Worm (Caenorhabditis elegans) whole organism, L4 larva: ENCODE measurements around the gene F47B7.2.

ENCODE experiments used
- F10B5.3 ChIP-seq: sonication (generic microtip); optimal IDR thresholded peaks from 2 replicates; lab custom pipeline; 2016; ENCODE audit warnings: mild to moderate bottlenecking, missing genetic modification characterization, missing compliant biosample characterization
- F26F4.8 ChIP-seq: fragments of 200-800 bp; sonication (Bioruptor generic); conservative IDR thresholded peaks from 2 replicates; pipeline ENCODE4 v1.3.6; 2022; ENCODE audit warnings: missing genetic modification characterization, missing compliant biosample characterization
- T26A8.4 ChIP-seq: fragments of 200-800 bp; sonication (Bioruptor generic); IDR thresholded peaks from 2 replicates; pipeline ENCODE4 v1.3.6; 2022; ENCODE audit warnings: missing genetic modification characterization, missing compliant biosample characterization
- aha-1 ChIP-seq: fragments of 150-350 bp; peaks from one replicate; lab custom pipeline; 2014; ENCODE audit warnings: missing biosample characterization, missing genetic modification characterization
- arid-1 ChIP-seq: fragments of 200-800 bp; sonication (Bioruptor generic); conservative IDR thresholded peaks from 2 replicates; pipeline ENCODE4 v1.3.6; 2022; ENCODE audit warnings: missing genetic modification reagents, missing genetic modification characterization, missing compliant biosample characterization
- ceh-20 ChIP-seq: fragments of 200-800 bp; sonication (Bioruptor generic); IDR thresholded peaks from 2 replicates; pipeline ENCODE4 v1.3.6; 2022; ENCODE audit warnings: missing genetic modification reagents, missing genetic modification characterization, missing compliant biosample characterization
- ceh-28 ChIP-seq: fragments of 150-350 bp; optimal IDR thresholded peaks from 2 replicates; lab custom pipeline; 2014; ENCODE audit warnings: missing biosample characterization, missing genetic modification reagents, missing genetic modification characterization
- ceh-32 ChIP-seq: sonication (generic microtip); optimal IDR thresholded peaks from 2 replicates; lab custom pipeline; 2016; ENCODE audit warnings: mild to moderate bottlenecking, missing genetic modification characterization, missing compliant biosample characterization; ENCODE audit not compliant: poor library complexity
- ceh-44 ChIP-seq: fragments of 200-800 bp; sonication (Bioruptor generic); IDR thresholded peaks from 2 replicates; pipeline ENCODE4 v1.3.6; 2022; ENCODE audit warnings: missing genetic modification reagents, missing genetic modification characterization, missing compliant biosample characterization
- ceh-62 ChIP-seq: sonication (generic microtip); optimal IDR thresholded peaks from 2 replicates; lab custom pipeline; 2017; ENCODE audit warnings: missing biosample characterization, missing genetic modification characterization
- ceh-82 ChIP-seq: sonication (generic microtip); optimal IDR thresholded peaks from 2 replicates; lab custom pipeline; 2017; ENCODE audit warnings: missing biosample characterization, missing genetic modification characterization
- cey-2 ChIP-seq: sonication (generic microtip); optimal IDR thresholded peaks from 3 replicates; lab custom pipeline; 2017; ENCODE audit warnings: missing genetic modification characterization, mild to moderate bottlenecking, missing compliant biosample characterization, antibody characterized with exemption, borderline replicate concordance; ENCODE audit not compliant: insufficient read depth
- daf-19 ChIP-seq: fragments of 200-800 bp; sonication (Bioruptor generic); conservative IDR thresholded peaks from 2 replicates; pipeline ENCODE4 v1.3.6; 2022; ENCODE audit warnings: missing genetic modification characterization, missing compliant biosample characterization
- dmd-9 ChIP-seq: fragments of 200-800 bp; sonication (Bioruptor generic); IDR thresholded peaks from 2 replicates; pipeline ENCODE4 v1.3.6; 2022; ENCODE audit warnings: missing genetic modification reagents, missing genetic modification characterization, missing compliant biosample characterization
- duxl-1 ChIP-seq: sonication (generic microtip); optimal IDR thresholded peaks from 2 replicates; lab custom pipeline; 2016; ENCODE audit warnings: mild to moderate bottlenecking, missing genetic modification characterization, moderate library complexity, missing compliant biosample characterization; ENCODE audit not compliant: poor library complexity
- fkh-10 ChIP-seq: fragments of 150-350 bp; optimal IDR thresholded peaks from 2 replicates; lab custom pipeline; 2014; ENCODE audit warnings: missing biosample characterization, missing genetic modification reagents, missing genetic modification characterization
- hif-1 ChIP-seq, 2 experiments: sonication (generic microtip); optimal IDR thresholded peaks; 2 replicates each; lab custom pipeline; 2016 to 2017; ENCODE audit warnings: missing compliant biosample characterization in 2 of 2, missing genetic modification characterization in 2 of 2, missing genetic modification reagents in 2 of 2, missing genotype in 2 of 2, mild to moderate bottlenecking in 1 of 2
- hlh-11 ChIP-seq: fragments of 200-800 bp; sonication (Bioruptor generic); optimal IDR thresholded peaks from 2 replicates; lab custom pipeline; 2018; ENCODE audit warnings: mild to moderate bottlenecking, missing genetic modification characterization, missing compliant biosample characterization
- hlh-30 ChIP-seq: sonication (generic microtip); optimal IDR thresholded peaks from 2 replicates; lab custom pipeline; 2017; ENCODE audit warnings: antibody characterized with exemption, mild to moderate bottlenecking, missing genetic modification characterization, missing compliant biosample characterization; ENCODE audit not compliant: insufficient read depth
- hmg-1.1 ChIP-seq: fragments of 200-800 bp; sonication (Bioruptor generic); IDR thresholded peaks from 2 replicates; pipeline ENCODE4 v1.3.6; 2022; ENCODE audit warnings: missing genetic modification reagents, missing genetic modification characterization, missing compliant biosample characterization
- lin-39 ChIP-seq: fragments of 150-350 bp; optimal IDR thresholded peaks from 2 replicates; lab custom pipeline; 2014; ENCODE audit warnings: missing biosample characterization, missing genetic modification reagents, missing genetic modification characterization
- lir-3 ChIP-seq: sonication (generic microtip); optimal IDR thresholded peaks from 2 replicates; lab custom pipeline; 2016; ENCODE audit warnings: mild to moderate bottlenecking, missing genetic modification characterization, missing compliant biosample characterization
- madf-9 ChIP-seq: fragments of 200-800 bp; sonication (Bioruptor generic); conservative IDR thresholded peaks from 2 replicates; pipeline ENCODE4 v1.3.6; 2022; ENCODE audit warnings: missing genetic modification reagents, missing genetic modification characterization, missing compliant biosample characterization
- mep-1 ChIP-seq: fragments of 150-350 bp; sonication (generic microtip); optimal IDR thresholded peaks from 3 replicates; lab custom pipeline; 2014; ENCODE audit warnings: missing biosample characterization, missing genetic modification characterization
- mxl-3 ChIP-seq: fragments of 200-800 bp; sonication (Bioruptor generic); optimal IDR thresholded peaks from 2 replicates; lab custom pipeline; 2018; ENCODE audit warnings: mild to moderate bottlenecking, missing genetic modification characterization, missing compliant biosample characterization
- nhr-10 ChIP-seq: fragments of 150-350 bp; optimal IDR thresholded peaks from 2 replicates; lab custom pipeline; 2014; ENCODE audit warnings: missing biosample characterization, missing genetic modification characterization
- nhr-237 ChIP-seq: sonication (generic microtip); optimal IDR thresholded peaks from 2 replicates; lab custom pipeline; 2017; ENCODE audit warnings: missing biosample characterization, missing genetic modification characterization
- nhr-25 ChIP-seq: sonication (generic microtip); optimal IDR thresholded peaks from 2 replicates; lab custom pipeline; 2017; ENCODE audit warnings: missing genetic modification characterization, mild to moderate bottlenecking, missing compliant biosample characterization, antibody characterized with exemption, moderate library complexity, borderline replicate concordance; ENCODE audit not compliant: insufficient read depth
- nhr-42 ChIP-seq: fragments of 200-800 bp; sonication (Bioruptor generic); IDR thresholded peaks from 2 replicates; pipeline ENCODE4 v1.3.6; 2022; ENCODE audit warnings: missing genetic modification characterization, missing compliant biosample characterization
- nhr-48 ChIP-seq: sonication (generic microtip); optimal IDR thresholded peaks from 2 replicates; lab custom pipeline; 2016; ENCODE audit warnings: mild to moderate bottlenecking, missing genetic modification characterization, missing compliant biosample characterization
- nhr-76 ChIP-seq: fragments of 150-350 bp; optimal IDR thresholded peaks from 2 replicates; lab custom pipeline; 2014; ENCODE audit warnings: missing biosample characterization, missing genetic modification characterization
- nhr-77 ChIP-seq: fragments of 150-350 bp; optimal IDR thresholded peaks from 2 replicates; lab custom pipeline; 2014; ENCODE audit warnings: missing biosample characterization, missing genetic modification characterization
- pqm-1 ChIP-seq: sonication (generic microtip); optimal IDR thresholded peaks from 2 replicates; lab custom pipeline; 2017; ENCODE audit warnings: missing biosample characterization, missing genetic modification characterization
- rbr-2 ChIP-seq: sonication (generic microtip); optimal IDR thresholded peaks from 2 replicates; lab custom pipeline; 2016; ENCODE audit warnings: missing genotype, missing genetic modification characterization, missing compliant biosample characterization
- set-16 ChIP-seq: fragments of 200-800 bp; sonication (Bioruptor generic); IDR thresholded peaks from 2 replicates; pipeline ENCODE4 v1.3.6; 2022; ENCODE audit warnings: missing genetic modification reagents, missing genetic modification characterization, missing compliant biosample characterization
- snpc-1.2 ChIP-seq: fragments of 200-800 bp; sonication (Bioruptor generic); IDR thresholded peaks from 2 replicates; pipeline ENCODE4 v1.3.6; 2022; ENCODE audit warnings: missing genetic modification reagents, missing genetic modification characterization, missing compliant biosample characterization
- spr-1 ChIP-seq: sonication (generic microtip); optimal IDR thresholded peaks from 2 replicates; lab custom pipeline; 2016; ENCODE audit warnings: mild to moderate bottlenecking, missing genetic modification characterization, missing compliant biosample characterization
- vab-7 ChIP-seq: fragments of 200-800 bp; sonication (Bioruptor generic); IDR thresholded peaks from 2 replicates; pipeline ENCODE4 v1.3.6; 2022; ENCODE audit warnings: missing genetic modification reagents, missing genetic modification characterization, missing compliant biosample characterization
- zfp-2 ChIP-seq: sonication (generic microtip); optimal IDR thresholded peaks from 2 replicates; lab custom pipeline; 2016; ENCODE audit warnings: mild to moderate bottlenecking, missing genetic modification characterization, missing compliant biosample characterization
- zip-11 ChIP-seq: fragments of 200-800 bp; sonication (Bioruptor generic); IDR thresholded peaks from 2 replicates; pipeline ENCODE4 v1.3.6; 2022; ENCODE audit warnings: missing genetic modification characterization, missing compliant biosample characterization

Gene F47B7.2

DNA sequence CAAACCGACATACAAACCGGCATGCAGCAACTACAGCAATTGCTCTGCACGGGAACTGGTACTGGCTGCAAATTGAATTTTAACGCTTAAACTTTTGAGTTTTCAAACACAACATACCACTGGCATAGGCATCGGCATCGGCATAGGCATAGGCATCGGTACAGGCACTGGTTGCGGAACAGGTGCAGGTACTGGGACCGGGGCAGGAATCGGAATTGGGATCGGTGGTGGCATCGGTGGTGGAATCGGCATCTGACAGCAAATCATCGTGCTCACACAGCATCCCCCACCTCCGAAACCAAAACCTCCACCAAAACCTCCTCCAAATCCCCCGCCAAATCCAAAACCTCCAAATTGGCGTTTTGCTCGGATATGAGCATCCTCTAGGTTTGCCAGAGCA lies 21.6 kb downstream of the F47B7.2 start (continued):
- TF ChIP-seq nhr-25 (no peak), dmd-9 (GFP tag; lab: Robert Waterston, UW) (no peak), vab-7 (GFP tag; lab: Robert Waterston, UW) (no peak), snpc-1.2 (no peak), set-16 (GFP tag; lab: Robert Waterston, UW) (peak; percentile 65; the same call in 1 of the 2 replicates), madf-9 (GFP tag; lab: Robert Waterston, UW) (no peak)

ce11 chrX:3795642-3796041 lies 23.1 kb downstream of the F47B7.2 start, which contains the start of gene F35A5.5:
Gene F35A5.5 (minus strand): TSS chrX:3795742.
- TF ChIP-seq fkh-10 (GFP tag; lab: Kevin White, UChicago) (no peak), nhr-76 (no peak), nhr-25 (no peak), F26F4.8 (no peak), zip-11 (GFP tag; lab: Robert Waterston, UW) (no peak), set-16 (GFP tag; lab: Robert Waterston, UW) (no peak), hlh-30 (no peak), ceh-82 (tag; lab: Kevin White, UChicago) (no peak)

ce11 chrX:3797882-3798281 lies 25.3 kb downstream of the F47B7.2 start, which contains the start of gene abu-10:
Gene abu-10 (plus strand): TSS chrX:3798182.
- TF ChIP-seq zfp-2 (tag; lab: Kevin White, UChicago) (no peak), hlh-30 (no peak), vab-7 (GFP tag; lab: Robert Waterston, UW) (no peak), F26F4.8 (no peak), set-16 (GFP tag; lab: Robert Waterston, UW) (no peak), ceh-62 (tag; lab: Kevin White, UChicago) (no peak), nhr-237 (tag; lab: Kevin White, UChicago) (no peak), hlh-11 (tag; lab: Kevin White, UChicago) (no peak), cey-2 (no peak), ceh-44 (GFP tag; lab: Robert Waterston, UW) (no peak), fkh-10 (GFP tag; lab: Kevin White, UChicago) (no peak)

DNA sequence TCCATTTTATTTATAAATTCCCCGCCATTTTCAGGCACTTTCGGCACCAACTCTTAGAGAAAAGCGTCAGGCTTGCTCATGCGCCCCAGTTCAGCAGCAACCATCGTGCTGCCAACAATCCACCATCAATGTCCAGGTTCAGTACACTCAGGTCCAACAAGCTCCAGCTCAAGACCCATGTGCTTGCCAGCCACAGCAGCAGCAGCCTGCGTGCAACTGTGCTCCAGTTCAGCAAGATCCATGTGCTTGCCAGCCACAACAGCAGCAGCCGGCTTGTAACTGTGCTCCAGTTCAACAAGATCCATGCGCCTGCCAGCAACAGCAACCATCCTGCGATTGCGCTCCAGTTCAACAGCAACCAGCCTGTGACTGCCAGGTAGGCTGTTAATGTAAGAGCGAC lies 25.7 kb downstream of the F47B7.2 start:
- TF ChIP-seq madf-9 (GFP tag; lab: Robert Waterston, UW) (no peak), set-16 (GFP tag; lab: Robert Waterston, UW) (peak; percentile 64)

- no peak for TF ChIP-seq ceh-82 (tag; lab: Kevin White, UChicago)
- TF ChIP-seq ceh-20 (GFP tag; lab: Robert Waterston, UW) = peak; percentile 70
- TF ChIP-seq pqm-1 (tag; lab: Kevin White, UChicago) = no peak
- peak; percentile 31 for TF ChIP-seq mep-1 (tag; lab: Kevin White, UChicago)
- TF ChIP-seq arid-1 = no peak
- no peak for TF ChIP-seq hif-1 (tag; optimal IDR thresholded peaks at IDR 0.05; lab: Kevin White, UChicago)
- TF ChIP-seq hmg-1.1 (GFP tag; lab: Robert Waterston, UW) = peak; percentile 61
- TF ChIP-seq zfp-2 (tag; lab: Kevin White, UChicago) = no peak
- no peak for TF ChIP-seq nhr-77 (tag; lab: Kevin White, UChicago)
- TF ChIP-seq lin-39 (tag; lab: Kevin White, UChicago) = no peak
- no peak for TF ChIP-seq ceh-28 (tag; lab: Kevin White, UChicago)
- TF ChIP-seq nhr-25 = no peak
- TF ChIP-seq fkh-10 (GFP tag; lab: Kevin White, UChicago) = peak; percentile 3
- peak; percentile 95 for TF ChIP-seq aha-1 (tag; lab: Kevin White, UChicago)
- peak; percentile 24 for TF ChIP-seq rbr-2
- TF ChIP-seq set-16 (GFP tag; lab: Robert Waterston, UW) = peak; percentile 42
Measured at ce11 chrX:3802743-3803142, 30.2 kb downstream of the F47B7.2 start.

ce11 chrX:3803314-3803713 lies 30.8 kb downstream of the F47B7.2 start, which contains the start of gene F35A5.8:
Gene F35A5.8 (minus strand): TSS chrX:3803464.
- TF ChIP-seq nhr-42 = peak; percentile 32; the same call in 1 of the 2 replicates
- TF ChIP-seq nhr-48 (tag; lab: Kevin White, UChicago) = peak; percentile 34
- peak; percentile 86 for TF ChIP-seq mep-1 (tag; lab: Kevin White, UChicago)
- peak; percentile 96 for TF ChIP-seq aha-1 (tag; lab: Kevin White, UChicago)
- TF ChIP-seq daf-19 = no peak
- peak; percentile 25 for TF ChIP-seq mxl-3 (GFP tag; lab: Kevin White, UChicago)
- peak; percentile 16 for TF ChIP-seq spr-1 (tag; lab: Kevin White, UChicago)
- TF ChIP-seq rbr-2 = peak; percentile 76
- no peak for TF ChIP-seq lir-3 (tag; lab: Kevin White, UChicago)
- TF ChIP-seq F10B5.3 (tag; lab: Kevin White, UChicago) = peak; percentile 61
- no peak for TF ChIP-seq ceh-32 (tag; lab: Kevin White, UChicago)
- 0 out of 2 replicates have a peak, but pooled peaks have one; percentile 24 for TF ChIP-seq arid-1
- TF ChIP-seq duxl-1 (tag; lab: Kevin White, UChicago) = peak; percentile 61
- TF ChIP-seq T26A8.4 (GFP tag; lab: Robert Waterston, UW) = peak; percentile 71
- TF ChIP-seq zfp-2 (tag; lab: Kevin White, UChicago) = no peak
- no peak for TF ChIP-seq nhr-10 (tag; lab: Kevin White, UChicago)
